Worm (Caenorhabditis elegans) whole organism, L4 larva: ENCODE measurements around the gene E02H9.9.

Source experiments
- F10B5.3 ChIP-seq: sonication (generic microtip); optimal IDR thresholded peaks from 2 replicates; lab custom pipeline; 2016; ENCODE audit warnings: mild to moderate bottlenecking, missing genetic modification characterization, missing compliant biosample characterization
- F26F4.8 ChIP-seq: fragments of 200-800 bp; sonication (Bioruptor generic); conservative IDR thresholded peaks from 2 replicates; pipeline ENCODE4 v1.3.6; 2022; ENCODE audit warnings: missing genetic modification characterization, missing compliant biosample characterization
- T26A8.4 ChIP-seq: fragments of 200-800 bp; sonication (Bioruptor generic); IDR thresholded peaks from 2 replicates; pipeline ENCODE4 v1.3.6; 2022; ENCODE audit warnings: missing genetic modification characterization, missing compliant biosample characterization
- Y75B8A.6 ChIP-seq: fragments of 200-800 bp; sonication (Bioruptor generic); IDR thresholded peaks from 2 replicates; pipeline ENCODE4 v1.3.6; 2022; ENCODE audit warnings: missing genetic modification reagents, missing genetic modification characterization, missing compliant biosample characterization
- aly-2 ChIP-seq: sonication (generic microtip); optimal IDR thresholded peaks from 2 replicates; lab custom pipeline; 2018; ENCODE audit warnings: missing biosample characterization, missing genetic modification characterization
- ama-1 ChIP-seq: fragments of 150-350 bp; optimal IDR thresholded peaks from 2 replicates; lab custom pipeline; 2014; ENCODE audit warnings: inconsistent platforms, mixed read lengths
- arid-1 ChIP-seq: fragments of 200-800 bp; sonication (Bioruptor generic); conservative IDR thresholded peaks from 2 replicates; pipeline ENCODE4 v1.3.6; 2022; ENCODE audit warnings: missing genetic modification reagents, missing genetic modification characterization, missing compliant biosample characterization
- ceh-20 ChIP-seq: fragments of 200-800 bp; sonication (Bioruptor generic); IDR thresholded peaks from 2 replicates; pipeline ENCODE4 v1.3.6; 2022; ENCODE audit warnings: missing genetic modification reagents, missing genetic modification characterization, missing compliant biosample characterization
- ceh-62 ChIP-seq: sonication (generic microtip); optimal IDR thresholded peaks from 2 replicates; lab custom pipeline; 2017; ENCODE audit warnings: missing biosample characterization, missing genetic modification characterization
- ctbp-1 ChIP-seq: fragments of 200-800 bp; sonication (Bioruptor generic); IDR thresholded peaks from 2 replicates; pipeline ENCODE4 v1.3.6; 2022; ENCODE audit warnings: missing genetic modification reagents, missing genetic modification characterization, missing compliant biosample characterization
- dmd-9 ChIP-seq: fragments of 200-800 bp; sonication (Bioruptor generic); IDR thresholded peaks from 2 replicates; pipeline ENCODE4 v1.3.6; 2022; ENCODE audit warnings: missing genetic modification reagents, missing genetic modification characterization, missing compliant biosample characterization
- dpl-1 ChIP-seq: fragments of 150-350 bp; optimal IDR thresholded peaks from 2 replicates; lab custom pipeline; 2014; ENCODE audit warnings: missing biosample characterization, missing genetic modification reagents, missing genetic modification characterization
- dve-1 ChIP-seq: sonication (generic microtip); optimal IDR thresholded peaks from 2 replicates; lab custom pipeline; 2017; ENCODE audit warnings: antibody characterized with exemption, mild to moderate bottlenecking, missing genetic modification characterization, missing compliant biosample characterization; ENCODE audit not compliant: insufficient read depth
- egl-43 ChIP-seq: fragments of 200-800 bp; sonication (Bioruptor generic); IDR thresholded peaks from 2 replicates; pipeline ENCODE4 v1.3.6; 2022; ENCODE audit warnings: missing genetic modification reagents, missing genetic modification characterization, missing compliant biosample characterization
- hif-1 ChIP-seq, 2 experiments: sonication (generic microtip); optimal IDR thresholded peaks; 2 replicates each; lab custom pipeline; 2016 to 2017; ENCODE audit warnings: missing compliant biosample characterization in 2 of 2, missing genetic modification characterization in 2 of 2, missing genetic modification reagents in 2 of 2, missing genotype in 2 of 2, mild to moderate bottlenecking in 1 of 2
- hlh-11 ChIP-seq: fragments of 200-800 bp; sonication (Bioruptor generic); optimal IDR thresholded peaks from 2 replicates; lab custom pipeline; 2018; ENCODE audit warnings: mild to moderate bottlenecking, missing genetic modification characterization, missing compliant biosample characterization
- hlh-30 ChIP-seq: sonication (generic microtip); optimal IDR thresholded peaks from 2 replicates; lab custom pipeline; 2017; ENCODE audit warnings: antibody characterized with exemption, mild to moderate bottlenecking, missing genetic modification characterization, missing compliant biosample characterization; ENCODE audit not compliant: insufficient read depth
- hmg-1.1 ChIP-seq: fragments of 200-800 bp; sonication (Bioruptor generic); IDR thresholded peaks from 2 replicates; pipeline ENCODE4 v1.3.6; 2022; ENCODE audit warnings: missing genetic modification reagents, missing genetic modification characterization, missing compliant biosample characterization
- lim-7 ChIP-seq: fragments of 200-800 bp; sonication (Bioruptor generic); IDR thresholded peaks from 2 replicates; pipeline ENCODE4 v1.3.6; 2022; ENCODE audit warnings: missing genetic modification characterization, missing compliant biosample characterization
- lin-13 ChIP-seq: fragments of 150-350 bp; optimal IDR thresholded peaks from 2 replicates; lab custom pipeline; 2014; ENCODE audit warnings: missing biosample characterization, missing genetic modification reagents, missing genetic modification characterization
- lin-29 ChIP-seq: fragments of 200-800 bp; sonication (Bioruptor generic); IDR thresholded peaks from 2 replicates; pipeline ENCODE4 v1.3.6; 2022; ENCODE audit warnings: missing genetic modification reagents, missing genetic modification characterization, missing compliant biosample characterization
- lsy-2 ChIP-seq, 2 experiments: fragments of 150-350 bp in 1 of 2; sonication (generic microtip) in 1 of 2; optimal IDR thresholded peaks; 2 replicates each; lab custom pipeline; 2014 to 2017; ENCODE audit warnings: missing biosample characterization in 2 of 2, missing genetic modification characterization in 2 of 2
- mdl-1 ChIP-seq, 2 experiments: fragments of 150-350 bp in 1 of 2; sonication (generic microtip) in 1 of 2; optimal IDR thresholded peaks; 2 replicates each; lab custom pipeline; 2014 to 2017; ENCODE audit warnings: missing biosample characterization in 2 of 2, missing genetic modification characterization in 2 of 2
- mes-2 ChIP-seq: sonication (generic microtip); optimal IDR thresholded peaks from 2 replicates; lab custom pipeline; 2016; ENCODE audit warnings: missing genotype, mild to moderate bottlenecking, missing genetic modification characterization, missing compliant biosample characterization; ENCODE audit not compliant: poor library complexity, severe bottlenecking
- mxl-3 ChIP-seq: fragments of 200-800 bp; sonication (Bioruptor generic); optimal IDR thresholded peaks from 2 replicates; lab custom pipeline; 2018; ENCODE audit warnings: mild to moderate bottlenecking, missing genetic modification characterization, missing compliant biosample characterization
- nhr-237 ChIP-seq: sonication (generic microtip); optimal IDR thresholded peaks from 2 replicates; lab custom pipeline; 2017; ENCODE audit warnings: missing biosample characterization, missing genetic modification characterization
- nhr-28 ChIP-seq: fragments of 150-350 bp; optimal IDR thresholded peaks from 2 replicates; lab custom pipeline; 2014; ENCODE audit warnings: missing biosample characterization, missing genetic modification characterization
- nhr-42 ChIP-seq: fragments of 200-800 bp; sonication (Bioruptor generic); IDR thresholded peaks from 2 replicates; pipeline ENCODE4 v1.3.6; 2022; ENCODE audit warnings: missing genetic modification characterization, missing compliant biosample characterization
- pha-4 ChIP-seq, 2 experiments: fragments of 150-350 bp in 1 of 2; fragments of 200-800 bp in 1 of 2; sonication (Bioruptor generic) in 1 of 2; IDR thresholded peaks in 1 of 2; optimal IDR thresholded peaks in 1 of 2; 2 replicates each; pipeline versions ENCODE4 v1.3.6 to Lab custom; 2014 to 2022; ENCODE audit warnings: missing genetic modification characterization in 2 of 2, missing genetic modification reagents in 2 of 2, missing biosample characterization in 1 of 2, missing compliant biosample characterization in 1 of 2
- php-3 ChIP-seq: fragments of 200-800 bp; sonication (Bioruptor generic); IDR thresholded peaks from 2 replicates; pipeline ENCODE4 v1.3.6; 2022; ENCODE audit warnings: missing genetic modification reagents, missing genetic modification characterization, missing compliant biosample characterization
- rbr-2 ChIP-seq: sonication (generic microtip); optimal IDR thresholded peaks from 2 replicates; lab custom pipeline; 2016; ENCODE audit warnings: missing genotype, missing genetic modification characterization, missing compliant biosample characterization
- saeg-2 ChIP-seq: fragments of 200-800 bp; sonication (Bioruptor generic); IDR thresholded peaks from 2 replicates; pipeline ENCODE4 v1.3.6; 2022; ENCODE audit warnings: missing genetic modification reagents, missing genetic modification characterization, missing compliant biosample characterization
- sdz-12 ChIP-seq: fragments of 200-800 bp; sonication (Bioruptor generic); optimal IDR thresholded peaks from 2 replicates; lab custom pipeline; 2018; ENCODE audit warnings: mild to moderate bottlenecking, missing genetic modification characterization, missing compliant biosample characterization
- set-16 ChIP-seq: fragments of 200-800 bp; sonication (Bioruptor generic); IDR thresholded peaks from 2 replicates; pipeline ENCODE4 v1.3.6; 2022; ENCODE audit warnings: missing genetic modification reagents, missing genetic modification characterization, missing compliant biosample characterization
- snpc-1.2 ChIP-seq: fragments of 200-800 bp; sonication (Bioruptor generic); IDR thresholded peaks from 2 replicates; pipeline ENCODE4 v1.3.6; 2022; ENCODE audit warnings: missing genetic modification reagents, missing genetic modification characterization, missing compliant biosample characterization
- spr-1 ChIP-seq: sonication (generic microtip); optimal IDR thresholded peaks from 2 replicates; lab custom pipeline; 2016; ENCODE audit warnings: mild to moderate bottlenecking, missing genetic modification characterization, missing compliant biosample characterization
- zfp-3 ChIP-seq: fragments of 200-800 bp; sonication (Bioruptor generic); conservative IDR thresholded peaks from 2 replicates; pipeline ENCODE4 v1.3.6; 2022; ENCODE audit warnings: missing genetic modification reagents, missing genetic modification characterization, missing compliant biosample characterization
- zip-2 ChIP-seq: fragments of 150-350 bp; optimal IDR thresholded peaks from 2 replicates; lab custom pipeline; 2014; ENCODE audit warnings: missing biosample characterization, missing genetic modification characterization

The E02H9.9 gene

ce11 chrIII:2471855-2472254, 3.8 kb upstream of the E02H9.9 start (continued):
- no peak; the same call in 1 of the 2 replicates for TF ChIP-seq pha-4 (GFP tag; IDR thresholded peaks at IDR 0.05; lab: Robert Waterston, UW)
- peak; percentile 72 for TF ChIP-seq pha-4 (tag; optimal IDR thresholded peaks at IDR 0.05; lab: Kevin White, UChicago)
- no peak for TF ChIP-seq php-3 (GFP tag; lab: Robert Waterston, UW)
- TF ChIP-seq F26F4.8 (GFP tag; lab: Robert Waterston, UW), result no peak
- TF ChIP-seq F10B5.3, result no peak
- no peak for TF ChIP-seq nhr-42 (GFP tag; lab: Robert Waterston, UW)
- TF ChIP-seq mdl-1 (tag; optimal IDR thresholded peaks at IDR 0.05; lab: Kevin White, UChicago), result peak; percentile 33 to 92
- peak; percentile 72 for TF ChIP-seq hmg-1.1
- peak; percentile 70 for TF ChIP-seq nhr-28 (tag; lab: Kevin White, UChicago)
- no peak for TF ChIP-seq spr-1 (tag; lab: Kevin White, UChicago)
- peak; percentile 48; the same call in 1 of the 2 replicates for TF ChIP-seq egl-43 (GFP tag; lab: Robert Waterston, UW)
- no peak for TF ChIP-seq saeg-2
- TF ChIP-seq lim-7, result 0 out of 2 replicates have a peak, but pooled peaks have one; percentile 12
- no peak for TF ChIP-seq zip-2 (tag; lab: Kevin White, UChicago)
- TF ChIP-seq hlh-30 (tag; lab: Kevin White, UChicago), result peak; percentile 83
- no peak for TF ChIP-seq lin-29 (GFP tag; lab: Robert Waterston, UW)
- TF ChIP-seq lin-13 (GFP tag; lab: Kevin White, UChicago), result peak; percentile 54
- TF ChIP-seq lsy-2 (tag; optimal IDR thresholded peaks at IDR 0.05; lab: Kevin White, UChicago), result peak in 1 of 2 experiments; percentile 73
- TF ChIP-seq Y75B8A.6 (GFP tag; lab: Robert Waterston, UW), result no peak
- peak in 1 of 2 experiments; percentile 80 for TF ChIP-seq hif-1 (tag; optimal IDR thresholded peaks at IDR 0.05; lab: Kevin White, UChicago)
- TF ChIP-seq mxl-3, result peak; percentile 87
- no peak for TF ChIP-seq sdz-12
- TF ChIP-seq zfp-3, result no peak
- peak; percentile 65 for TF ChIP-seq mes-2 (tag; lab: Kevin White, UChicago)
- no peak for TF ChIP-seq dmd-9 (GFP tag; lab: Robert Waterston, UW)
- no peak for TF ChIP-seq rbr-2 (tag; lab: Kevin White, UChicago)
- peak; percentile 57 for TF ChIP-seq dpl-1
- TF ChIP-seq ceh-62 (tag; lab: Kevin White, UChicago), result no peak
- TF ChIP-seq ctbp-1 (GFP tag; lab: Robert Waterston, UW), result no peak
- no peak for TF ChIP-seq nhr-237 (tag; lab: Kevin White, UChicago)
- peak; percentile 77 for TF ChIP-seq hlh-11 (tag; lab: Kevin White, UChicago)
- TF ChIP-seq snpc-1.2, result no peak
- TF ChIP-seq ama-1 (lab: Kevin White, UChicago), result no peak
- TF ChIP-seq ceh-20 (GFP tag; lab: Robert Waterston, UW), result 0 out of 2 replicates have a peak, but pooled peaks have one; percentile 37
- no peak for TF ChIP-seq aly-2 (tag; lab: Kevin White, UChicago)
- TF ChIP-seq dve-1, result peak; percentile 53
- 0 out of 2 replicates have a peak, but pooled peaks have one; percentile 23 for TF ChIP-seq arid-1 (GFP tag; lab: Robert Waterston, UW)
- TF ChIP-seq T26A8.4, result 0 out of 2 replicates have a peak, but pooled peaks have one; percentile 32

ce11 chrIII:2470757-2471509, 2.8 kb upstream of the E02H9.9 start:
- TF ChIP-seq set-16 (GFP tag; lab: Robert Waterston, UW), result peak; percentile 74
